Worm (Caenorhabditis elegans): ENCODE data around the gene B0507.8.
A peak's percentile ranks its signal among the peaks of the same experiment; 100 is the strongest.

Gene B0507.8

ce11 chrV:8789345-8789744 is 26.6 kb upstream of the B0507.8 start:
- no peak for TF ChIP-seq elt-4 (tag; optimal IDR thresholded peaks at IDR 0.05)
- TF ChIP-seq ama-1 (optimal IDR thresholded peaks at IDR 0.05) = no peak
- no peak for TF ChIP-seq mec-3 (tag; optimal IDR thresholded peaks at IDR 0.05; ENCODE audit: borderline replicate concordance)
- TF ChIP-seq ceh-6 (GFP tag; optimal IDR thresholded peaks at IDR 0.05) = no peak
- TF ChIP-seq sdc-2 (tag; optimal IDR thresholded peaks at IDR 0.05) = no peak
- no peak for TF ChIP-seq zip-5 (tag; optimal IDR thresholded peaks at IDR 0.05)
- TF ChIP-seq sox-2 (GFP tag; IDR thresholded peaks at IDR 0.05) = no peak
- no peak for TF ChIP-seq ttx-3 (tag; optimal IDR thresholded peaks at IDR 0.05)
- no peak for TF ChIP-seq ceh-14 (tag; optimal IDR thresholded peaks at IDR 0.05)
- no peak for TF ChIP-seq dmd-4 (tag; optimal IDR thresholded peaks at IDR 0.05; ENCODE audit: borderline replicate concordance)
- no peak for TF ChIP-seq hlh-6 (tag; optimal IDR thresholded peaks at IDR 0.05)
- TF ChIP-seq odd-2 (tag; optimal IDR thresholded peaks at IDR 0.05) = no peak
- TF ChIP-seq hlh-8 (tag; optimal IDR thresholded peaks at IDR 0.05) = no peak
- no peak for TF ChIP-seq npax-4 (tag; optimal IDR thresholded peaks at IDR 0.05)
- no peak for TF ChIP-seq rnt-1 (tag; optimal IDR thresholded peaks at IDR 0.05)
- no peak for TF ChIP-seq pha-4 (tag; optimal IDR thresholded peaks at IDR 0.05)
- no peak for TF ChIP-seq ahr-1 (tag; optimal IDR thresholded peaks at IDR 0.05)
- TF ChIP-seq pros-1 (tag; optimal IDR thresholded peaks at IDR 0.05) = no peak
- TF ChIP-seq ztf-16 (tag; optimal IDR thresholded peaks at IDR 0.05) = no peak

DNA sequence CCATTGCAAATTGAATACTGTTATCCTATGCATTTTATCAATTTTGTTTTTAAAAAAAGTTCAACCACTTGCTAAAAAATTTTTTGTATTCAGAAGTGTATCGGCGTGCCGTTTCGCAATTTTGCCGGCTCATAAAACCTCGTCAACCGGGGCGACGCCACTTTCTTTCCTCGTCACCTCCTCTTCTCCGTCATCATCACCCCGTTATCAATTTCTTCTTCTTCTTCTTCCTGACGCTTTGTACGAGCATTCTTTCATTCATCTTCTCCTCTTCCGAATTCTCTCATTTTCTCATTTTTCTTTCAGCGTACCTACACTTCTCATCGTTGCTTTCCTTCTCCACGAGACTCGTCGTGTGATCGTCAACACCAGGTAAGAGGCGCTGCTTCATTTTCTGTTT is 23.5 kb upstream of the B0507.8 start, which contains the start of gene sup-37:
Gene sup-37 (plus strand): TSS at position 301 of the 400 bp plus-strand sequence.
- no peak for TF ChIP-seq unc-55 (GFP tag; optimal IDR thresholded peaks at IDR 0.05)
- TF ChIP-seq eyg-1 (tag; optimal IDR thresholded peaks at IDR 0.05) = no peak
- no peak for TF ChIP-seq odd-2 (tag; optimal IDR thresholded peaks at IDR 0.05)
- no peak for TF ChIP-seq nfya-1 (tag; optimal IDR thresholded peaks at IDR 0.05)
- no peak for TF ChIP-seq hlh-15 (tag; optimal IDR thresholded peaks at IDR 0.05)
- TF ChIP-seq C08G9.2 (tag; optimal IDR thresholded peaks at IDR 0.05) = no peak

DNA sequence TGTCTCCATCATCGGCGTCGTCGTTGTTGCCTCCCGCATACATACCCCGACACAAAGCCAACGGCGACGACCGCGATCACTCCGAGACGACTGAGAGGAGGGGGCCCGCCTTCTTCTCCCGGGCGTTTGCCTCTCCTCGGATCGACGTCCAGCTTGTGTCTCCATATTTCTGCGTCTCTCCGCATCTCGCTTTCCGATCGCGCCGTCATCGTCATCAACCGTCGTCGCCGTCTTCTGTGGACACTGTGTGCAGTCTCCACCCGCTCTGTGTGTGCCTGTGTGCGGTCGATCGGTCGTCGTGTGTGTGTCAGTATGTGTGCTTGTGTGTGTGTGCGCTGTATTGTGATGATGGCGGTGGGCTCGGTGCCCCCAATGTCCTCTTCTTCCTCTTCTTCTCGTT is 22.8 kb upstream of the B0507.8 start:
- TF ChIP-seq ets-4 (tag; optimal IDR thresholded peaks at IDR 0.05) (no peak), ceh-6 (GFP tag; optimal IDR thresholded peaks at IDR 0.05) (peak; percentile 50), C08G9.2 (tag; optimal IDR thresholded peaks at IDR 0.05) (peak; percentile 19), zip-5 (tag; optimal IDR thresholded peaks at IDR 0.05) (no peak), syd-9 (tag; optimal IDR thresholded peaks at IDR 0.05) (peak; percentile 83), nfya-1 (tag; optimal IDR thresholded peaks at IDR 0.05) (peak; percentile 52), pha-4 (tag; optimal IDR thresholded peaks at IDR 0.05) (no peak), ceh-14 (tag; optimal IDR thresholded peaks at IDR 0.05) (peak; percentile 27), pax-1 (tag; optimal IDR thresholded peaks at IDR 0.05) (no peak), elt-2 (tag; optimal IDR thresholded peaks at IDR 0.05) (peak; percentile 37), eyg-1 (tag; optimal IDR thresholded peaks at IDR 0.05) (no peak), mec-3 (tag; optimal IDR thresholded peaks at IDR 0.05; ENCODE audit: borderline replicate concordance) (no peak), hlh-13 (GFP tag; optimal IDR thresholded peaks at IDR 0.05) (peak; percentile 41), ceh-9 (tag; optimal IDR thresholded peaks at IDR 0.05) (no peak), dve-1 (tag; optimal IDR thresholded peaks at IDR 0.05) (peak; percentile 46), ceh-2 (tag; optimal IDR thresholded peaks at IDR 0.05) (peak; percentile 53), madf-2 (tag; optimal IDR thresholded peaks at IDR 0.05) (no peak), unc-86 (tag; optimal IDR thresholded peaks at IDR 0.05) (no peak), fax-1 (tag; optimal IDR thresholded peaks at IDR 0.05) (peak; percentile 1), ttx-3 (tag; optimal IDR thresholded peaks at IDR 0.05) (no peak), odd-2 (tag; optimal IDR thresholded peaks at IDR 0.05) (no peak), ref-2 (tag; optimal IDR thresholded peaks at IDR 0.05) (peak; percentile 71), ahr-1 (tag; optimal IDR thresholded peaks at IDR 0.05) (no peak), rnt-1 (tag; optimal IDR thresholded peaks at IDR 0.05) (peak; percentile 90), K09A11.1 (tag; optimal IDR thresholded peaks at IDR 0.05; ENCODE audit: insufficient read depth) (no peak), ceh-45 (GFP tag; IDR thresholded peaks at IDR 0.05) (no peak), K02D7.2 (tag; optimal IDR thresholded peaks at IDR 0.05) (no peak), unc-55 (GFP tag; optimal IDR thresholded peaks at IDR 0.05) (peak; percentile 40), dmd-4 (tag; optimal IDR thresholded peaks at IDR 0.05; ENCODE audit: borderline replicate concordance) (no peak), ceh-34 (tag; optimal IDR thresholded peaks at IDR 0.05) (peak; percentile 73), F13H6.1 (tag; optimal IDR thresholded peaks at IDR 0.05) (peak; percentile 11), ceh-24 (tag; optimal IDR thresholded peaks at IDR 0.05) (no peak), gmeb-2 (tag; optimal IDR thresholded peaks at IDR 0.05) (no peak), Y22D7AL.16 (tag; optimal IDR thresholded peaks at IDR 0.05) (no peak), unc-3 (GFP tag; conservative IDR thresholded peaks at IDR 0.05) (no peak), unc-3 (tag; optimal IDR thresholded peaks at IDR 0.05) (no peak), ama-1 (optimal IDR thresholded peaks at IDR 0.05) (no peak), T23F11.4 (GFP tag; optimal IDR thresholded peaks at IDR 0.05) (no peak), pat-9 (tag; optimal IDR thresholded peaks at IDR 0.05) (no peak)
